Fruit fly (Drosophila melanogaster): Measurements from ENCODE around the gene nyo.
A peak's percentile ranks its signal among the peaks of the same experiment; 100 is the strongest.

The nyo gene

DNA sequence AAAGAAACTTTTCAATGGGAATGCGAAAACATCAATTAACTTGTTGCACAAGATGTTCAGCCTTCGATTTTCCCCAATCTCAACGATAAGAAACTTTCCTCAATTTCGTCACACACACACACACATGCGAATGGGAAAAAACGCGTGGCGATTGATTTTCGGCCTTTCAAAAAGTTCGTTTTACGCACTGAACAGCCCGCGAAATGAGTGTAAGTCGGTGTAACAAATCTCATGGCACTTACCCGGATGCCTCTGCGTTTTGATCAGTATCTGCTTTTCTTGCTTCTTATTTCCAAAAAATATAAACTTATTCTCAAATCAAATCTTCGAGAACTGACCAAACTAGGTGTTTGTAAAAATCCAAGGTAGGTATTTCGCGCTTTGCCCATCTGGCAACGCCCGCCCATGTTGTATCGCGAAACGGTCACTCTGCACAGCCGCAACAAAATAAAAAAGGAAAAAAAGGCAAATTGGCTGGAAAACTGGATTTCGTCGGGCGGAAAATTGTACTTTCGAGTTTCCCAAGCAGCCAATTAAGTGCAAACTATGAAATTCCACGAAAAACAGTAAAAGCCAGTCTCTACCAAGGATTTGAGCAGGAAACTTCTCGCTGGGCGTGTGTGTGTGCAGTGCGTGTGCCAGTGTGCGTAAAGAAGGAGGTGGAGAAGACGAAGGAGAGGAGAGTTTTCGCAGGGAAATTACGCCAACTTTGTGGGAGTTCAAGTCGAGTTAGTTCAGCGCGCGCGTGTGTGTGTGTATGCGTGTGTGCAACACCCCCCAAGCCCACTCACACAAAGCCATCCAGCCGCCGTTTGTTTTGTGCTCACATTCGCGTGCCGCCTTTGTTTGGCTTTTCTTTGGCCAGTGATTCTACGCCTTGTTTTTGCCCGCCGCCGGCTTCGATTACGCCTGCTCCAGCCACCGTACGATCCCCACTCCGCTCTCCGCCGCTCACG, 68.1 kb downstream of the nyo start, which contains the start of gene Med (continued):
- no peak for TF ChIP-seq CG17359 (tag; optimal IDR thresholded peaks at IDR 0.05)

DNA sequence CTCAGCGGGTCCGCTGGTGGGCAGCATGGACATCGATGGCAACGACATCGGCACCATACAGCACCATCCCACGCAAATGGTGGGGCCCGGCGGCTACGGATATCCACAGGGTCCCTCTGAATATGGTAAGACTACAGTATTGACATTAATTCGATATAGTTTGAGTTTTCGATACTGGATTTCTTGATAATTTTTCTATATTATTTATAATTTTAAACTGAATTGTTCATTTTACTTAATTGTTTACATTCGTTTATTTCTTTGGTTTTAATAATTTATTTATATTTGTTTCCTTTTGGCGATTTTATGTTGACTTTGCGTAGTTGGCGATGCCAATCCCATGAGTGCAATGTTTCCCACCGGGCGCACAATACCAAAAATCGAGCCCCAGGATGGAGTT, 69.7 kb downstream of the nyo start, which contains the start of gene CycG:
TSS of gene CycG (minus strand) at position 101 of the 400 bp plus-strand sequence.
- TF ChIP-seq Neu2 (GFP tag; optimal IDR thresholded peaks at IDR 0.05; ENCODE audit: borderline replicate concordance) (no peak), CG12942 (GFP tag; optimal IDR thresholded peaks at IDR 0.05) (no peak), Ets97D (GFP tag; optimal IDR thresholded peaks at IDR 0.05) (no peak), Med (GFP tag) (peak; percentile 48), wdn (GFP tag; IDR thresholded peaks at IDR 0.05) (no peak), peb (GFP tag; IDR thresholded peaks at IDR 0.05) (no peak), cas (GFP tag; IDR thresholded peaks at IDR 0.05) (no peak)

Data from whole organism, embryonic.